Worm (Caenorhabditis elegans) whole organism, early embryonic: ENCODE data around the gene unc-7.

Experiments used
- B0310.2 ChIP-seq: sonication (generic microtip); optimal IDR thresholded peaks from 2 replicates; lab custom pipeline; 2016; ENCODE audit warnings: mild to moderate bottlenecking, missing genetic modification characterization, missing compliant biosample characterization
- F13C5.2 ChIP-seq: sonication (generic microtip); optimal IDR thresholded peaks from 2 replicates; lab custom pipeline; 2017; ENCODE audit warnings: mild to moderate bottlenecking, missing genetic modification characterization, inconsistent platforms, missing compliant biosample characterization
- aly-1 ChIP-seq: sonication (generic microtip); optimal IDR thresholded peaks from 2 replicates; lab custom pipeline; 2016; ENCODE audit warnings: missing genetic modification characterization, missing compliant biosample characterization
- ama-1 ChIP-seq: fragments of 150-350 bp; optimal IDR thresholded peaks from 2 replicates; lab custom pipeline; 2014
- ceh-13 ChIP-seq: fragments of 200-800 bp; sonication (Bioruptor generic); optimal IDR thresholded peaks from 2 replicates; lab custom pipeline; 2018; ENCODE audit warnings: mild to moderate bottlenecking, missing genetic modification characterization, missing compliant biosample characterization
- ceh-36 ChIP-seq: sonication (generic microtip); optimal IDR thresholded peaks from 2 replicates; lab custom pipeline; 2016; ENCODE audit warnings: missing genetic modification characterization, inconsistent platforms, missing compliant biosample characterization
- ets-7 ChIP-seq: sonication (generic microtip); optimal IDR thresholded peaks from 2 replicates; lab custom pipeline; 2016; ENCODE audit warnings: missing genotype, missing genetic modification characterization, missing compliant biosample characterization
- flt-1 ChIP-seq: fragments of 200-800 bp; sonication (Bioruptor generic); IDR thresholded peaks from 2 replicates; pipeline ENCODE4 v1.3.6; 2022; ENCODE audit warnings: missing genetic modification characterization, missing compliant biosample characterization
- hmbx-1 ChIP-seq: sonication (generic microtip); optimal IDR thresholded peaks from 2 replicates; lab custom pipeline; 2016; ENCODE audit warnings: mild to moderate bottlenecking, missing genetic modification characterization, missing compliant biosample characterization
- hmg-4 ChIP-seq: fragments of 200-800 bp; sonication (Bioruptor generic); optimal IDR thresholded peaks from 2 replicates; lab custom pipeline; 2018; ENCODE audit warnings: mild to moderate bottlenecking, missing genetic modification characterization, missing compliant biosample characterization
- hnd-1 ChIP-seq: sonication (generic microtip); optimal IDR thresholded peaks from 2 replicates; lab custom pipeline; 2016; ENCODE audit warnings: missing genetic modification characterization, missing compliant biosample characterization
- pes-1 ChIP-seq: fragments of 200-800 bp; sonication (Bioruptor generic); IDR thresholded peaks from 2 replicates; pipeline ENCODE4 v1.3.6; 2022; ENCODE audit warnings: missing genetic modification reagents, missing genetic modification characterization, missing compliant biosample characterization
- scrt-1 ChIP-seq: fragments of 200-800 bp; sonication (Bioruptor generic); IDR thresholded peaks from 2 replicates; pipeline ENCODE4 v1.3.6; 2022; ENCODE audit warnings: missing genetic modification characterization, missing compliant biosample characterization
- sea-1 ChIP-seq: fragments of 200-800 bp; sonication (Bioruptor generic); conservative IDR thresholded peaks from 2 replicates; pipeline ENCODE4 v1.3.6; 2022; ENCODE audit warnings: missing genetic modification characterization, missing compliant biosample characterization
- tbx-11 ChIP-seq: fragments of 200-800 bp; sonication (Bioruptor generic); IDR thresholded peaks from 2 replicates; pipeline ENCODE4 v1.3.6; 2022; ENCODE audit warnings: missing genetic modification characterization, missing compliant biosample characterization
- tbx-37 ChIP-seq: fragments of 200-800 bp; sonication (Bioruptor generic); conservative IDR thresholded peaks from 2 replicates; pipeline ENCODE4 v1.3.6; 2022; ENCODE audit warnings: missing genetic modification reagents, missing genetic modification characterization, missing compliant biosample characterization
- tra-4 ChIP-seq: sonication (generic microtip); optimal IDR thresholded peaks from 2 replicates; lab custom pipeline; 2017; ENCODE audit warnings: missing genetic modification characterization, missing compliant biosample characterization

The unc-7 gene

ce11 chrX:15166122-15166521 is 18.6 kb upstream of the unc-7 start, which contains the start of gene T10B10.8:
T10B10.8 (minus strand) TSS chrX:15166222.
- no peak for TF ChIP-seq tbx-11
- no peak for TF ChIP-seq ama-1 (lab: Kevin White, UChicago)
- no peak for TF ChIP-seq pes-1 (GFP tag; lab: Robert Waterston, UW)
- no peak for TF ChIP-seq scrt-1 (GFP tag; lab: Robert Waterston, UW)
- TF ChIP-seq ceh-36 = no peak
- no peak for TF ChIP-seq hmbx-1
- TF ChIP-seq hmg-4 (GFP tag; lab: Kevin White, UChicago) = no peak
- TF ChIP-seq sea-1 = no peak
- TF ChIP-seq tra-4 = no peak
- TF ChIP-seq B0310.2 (tag; lab: Kevin White, UChicago) = no peak

ce11 chrX:15164108-15164507 is 16.6 kb upstream of the unc-7 start, which contains the start of gene T10B10.9:
T10B10.9 (plus strand) TSS chrX:15164408.
- TF ChIP-seq tbx-37 (GFP tag; lab: Robert Waterston, UW) (no peak), tbx-11 (no peak), flt-1 (GFP tag; lab: Robert Waterston, UW) (no peak), scrt-1 (GFP tag; lab: Robert Waterston, UW) (no peak), pes-1 (GFP tag; lab: Robert Waterston, UW) (no peak), sea-1 (no peak), hmbx-1 (no peak), ets-7 (no peak), B0310.2 (tag; lab: Kevin White, UChicago) (no peak), tra-4 (no peak), aly-1 (tag; lab: Kevin White, UChicago) (no peak), hnd-1 (tag; lab: Kevin White, UChicago) (no peak), ceh-13 (no peak), ama-1 (lab: Kevin White, UChicago) (no peak), hmg-4 (GFP tag; lab: Kevin White, UChicago) (no peak), F13C5.2 (tag; lab: Kevin White, UChicago) (no peak), ceh-36 (no peak)

ce11 chrX:15163118-15163517 is 15.6 kb upstream of the unc-7 start:
- no peak for TF ChIP-seq B0310.2 (tag; lab: Kevin White, UChicago)
- no peak for TF ChIP-seq tra-4
- no peak for TF ChIP-seq flt-1 (GFP tag; lab: Robert Waterston, UW)

ce11 chrX:15160923-15161322 is 13.4 kb upstream of the unc-7 start:
- TF ChIP-seq tbx-11 = no peak
- TF ChIP-seq hmbx-1 = no peak
- TF ChIP-seq sea-1 = no peak
- TF ChIP-seq ceh-13 = no peak
- TF ChIP-seq F13C5.2 (tag; lab: Kevin White, UChicago) = no peak
- TF ChIP-seq scrt-1 (GFP tag; lab: Robert Waterston, UW) = no peak
- no peak for TF ChIP-seq flt-1 (GFP tag; lab: Robert Waterston, UW)
- no peak for TF ChIP-seq hnd-1 (tag; lab: Kevin White, UChicago)
- TF ChIP-seq ama-1 (lab: Kevin White, UChicago) = no peak
- TF ChIP-seq tra-4 = no peak

- TF ChIP-seq B0310.2 (tag; lab: Kevin White, UChicago) (no peak), pes-1 (GFP tag; lab: Robert Waterston, UW) (0 out of 2 replicates have a peak, but pooled peaks have one; percentile 30)
Observed at ce11 chrX:15159362-15159761, 11.8 kb upstream of the unc-7 start.

- TF ChIP-seq hnd-1 (tag; lab: Kevin White, UChicago) (no peak), hmbx-1 (no peak), tra-4 (no peak), flt-1 (GFP tag; lab: Robert Waterston, UW) (no peak), ama-1 (lab: Kevin White, UChicago) (no peak), ceh-13 (no peak), sea-1 (no peak), ets-7 (no peak), F13C5.2 (tag; lab: Kevin White, UChicago) (no peak)
Observed at ce11 chrX:15158699-15159312, 11.3 kb upstream of the unc-7 start, which contains the start of gene C11G10.1. C11G10.1 (minus strand) TSS chrX:15158749.

ce11 chrX:15157854-15158253 is 10.3 kb upstream of the unc-7 start:
- TF ChIP-seq flt-1 (GFP tag; lab: Robert Waterston, UW) = no peak
- no peak for TF ChIP-seq ceh-13
- TF ChIP-seq ets-7 = no peak
- TF ChIP-seq B0310.2 (tag; lab: Kevin White, UChicago) = no peak
- TF ChIP-seq hmbx-1 = no peak
- no peak for TF ChIP-seq tra-4
- no peak for TF ChIP-seq tbx-37 (GFP tag; lab: Robert Waterston, UW)
- no peak for TF ChIP-seq tbx-11
- TF ChIP-seq scrt-1 (GFP tag; lab: Robert Waterston, UW) = no peak
- no peak for TF ChIP-seq hnd-1 (tag; lab: Kevin White, UChicago)
- TF ChIP-seq hmg-4 (GFP tag; lab: Kevin White, UChicago) = no peak
- no peak for TF ChIP-seq sea-1
- TF ChIP-seq F13C5.2 (tag; lab: Kevin White, UChicago) = no peak
- TF ChIP-seq ceh-36 = no peak

ce11 chrX:15155054-15155453 is 7.5 kb upstream of the unc-7 start:
- TF ChIP-seq sea-1 (no peak), scrt-1 (GFP tag; lab: Robert Waterston, UW) (no peak), hmg-4 (GFP tag; lab: Kevin White, UChicago) (no peak), tra-4 (no peak), ets-7 (no peak), flt-1 (GFP tag; lab: Robert Waterston, UW) (no peak), F13C5.2 (tag; lab: Kevin White, UChicago) (no peak), ceh-36 (no peak), tbx-37 (GFP tag; lab: Robert Waterston, UW) (no peak), pes-1 (GFP tag; lab: Robert Waterston, UW) (no peak), B0310.2 (tag; lab: Kevin White, UChicago) (no peak), tbx-11 (no peak), hmbx-1 (no peak), aly-1 (tag; lab: Kevin White, UChicago) (no peak), ceh-13 (no peak), hnd-1 (tag; lab: Kevin White, UChicago) (no peak), ama-1 (lab: Kevin White, UChicago) (no peak)
